Fruit fly (Drosophila melanogaster): ENCODE measurements around the gene CG7091.
A peak's percentile ranks its signal among the peaks of the same experiment; 100 is the strongest.

The CG7091 gene

DNA sequence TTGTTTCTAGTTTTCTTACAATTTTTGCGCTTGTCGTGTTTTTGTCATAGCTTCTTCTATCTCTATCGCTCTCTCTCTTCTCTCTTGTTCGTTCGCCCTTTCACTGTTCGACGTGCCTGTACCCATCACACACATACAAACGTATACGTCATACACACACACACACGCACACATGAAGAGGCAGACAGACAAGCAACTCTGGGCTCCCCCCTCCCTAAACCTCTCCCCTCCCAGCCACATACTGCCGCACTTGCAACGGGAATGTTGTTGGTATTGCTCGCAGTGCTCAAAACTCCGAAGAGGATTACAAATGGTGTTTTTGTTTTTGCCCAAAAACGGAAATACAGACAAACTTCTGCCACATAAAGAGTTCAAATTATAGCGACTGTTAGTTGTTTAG is 35.2 kb downstream of the CG7091 start (continued):
- no peak for TF ChIP-seq Myb (GFP tag; optimal IDR thresholded peaks at IDR 0.05)
- TF ChIP-seq CG9932 (GFP tag; IDR thresholded peaks at IDR 0.05) = no peak
- TF ChIP-seq dpn (GFP tag; optimal IDR thresholded peaks at IDR 0.05) = no peak
- TF ChIP-seq CG11093 (GFP tag; IDR thresholded peaks at IDR 0.05) = no peak
- TF ChIP-seq Doc3 (GFP tag; IDR thresholded peaks at IDR 0.05; ENCODE audit: partially characterized antibody) = no peak
- no peak for TF ChIP-seq CG34376 (GFP tag; optimal IDR thresholded peaks at IDR 0.05)
- TF ChIP-seq Nf-YA (GFP tag; IDR thresholded peaks at IDR 0.05) = no peak
- TF ChIP-seq toy (GFP tag; IDR thresholded peaks at IDR 0.05) = no peak
- peak; percentile 46 for TF ChIP-seq sens (GFP tag)
- no peak for TF ChIP-seq Side (GFP tag; optimal IDR thresholded peaks at IDR 0.05)
- TF ChIP-seq Tbp (GFP tag; optimal IDR thresholded peaks at IDR 0.05) = no peak
- no peak for TF ChIP-seq Lpt (GFP tag; optimal IDR thresholded peaks at IDR 0.05)
- TF ChIP-seq Dbx (GFP tag; IDR thresholded peaks at IDR 0.05) = 0 out of 3 replicates have a peak, but pooled peaks have one; percentile 39
- no peak for TF ChIP-seq CrebB (tag; optimal IDR thresholded peaks at IDR 0.05)
- no peak for TF ChIP-seq Xrp1 (GFP tag; IDR thresholded peaks at IDR 0.05)
- TF ChIP-seq Bteb2 (GFP tag; optimal IDR thresholded peaks at IDR 0.05) = no peak
- no peak for TF ChIP-seq CG16813 (GFP tag; IDR thresholded peaks at IDR 0.05; ENCODE audit: partially characterized antibody)
- TF ChIP-seq CG12659 (GFP tag; optimal IDR thresholded peaks at IDR 0.05) = no peak
- peak; percentile 48 for TF ChIP-seq Blimp-1 (GFP tag; optimal IDR thresholded peaks at IDR 0.05)
- TF ChIP-seq CG15479 (GFP tag; optimal IDR thresholded peaks at IDR 0.05) = no peak
- TF ChIP-seq bbx (GFP tag; IDR thresholded peaks at IDR 0.05; ENCODE audit: partially characterized antibody) = no peak
- no peak for TF ChIP-seq CG8944 (GFP tag; optimal IDR thresholded peaks at IDR 0.05)
- no peak for TF ChIP-seq btn (GFP tag; optimal IDR thresholded peaks at IDR 0.05)
- TF ChIP-seq ash1 (GFP tag; optimal IDR thresholded peaks at IDR 0.05) = peak; percentile 54
- no peak for TF ChIP-seq hkb (optimal IDR thresholded peaks at IDR 0.05)
- 0 out of 2 replicates have a peak, but pooled peaks have one; percentile 9 for TF ChIP-seq hkb (GFP tag; IDR thresholded peaks at IDR 0.05)
- TF ChIP-seq da (GFP tag; optimal IDR thresholded peaks at IDR 0.05) = no peak
- no peak for TF ChIP-seq CG10565 (GFP tag; optimal IDR thresholded peaks at IDR 0.05)
- TF ChIP-seq CG32767 (GFP tag; IDR thresholded peaks at IDR 0.05) = peak; percentile 58; the same call in 1 of the 2 replicates
- TF ChIP-seq CG14965 (GFP tag; optimal IDR thresholded peaks at IDR 0.05; ENCODE audit: borderline replicate concordance) = no peak
- no peak for TF ChIP-seq CG2678 (tag; optimal IDR thresholded peaks at IDR 0.05)
- TF ChIP-seq Jarid2 (GFP tag; optimal IDR thresholded peaks at IDR 0.05) = no peak
- no peak for TF ChIP-seq stc (GFP tag; IDR thresholded peaks at IDR 0.05)
- no peak for TF ChIP-seq schlank (tag; optimal IDR thresholded peaks at IDR 0.05)
- TF ChIP-seq CG13894 (tag; optimal IDR thresholded peaks at IDR 0.05) = no peak
- no peak for TF ChIP-seq mld (GFP tag; IDR thresholded peaks at IDR 0.05; ENCODE audit: partially characterized antibody)
- TF ChIP-seq CG1647 (GFP tag; optimal IDR thresholded peaks at IDR 0.05) = no peak
- TF ChIP-seq Usf (GFP tag; optimal IDR thresholded peaks at IDR 0.05) = no peak
- TF ChIP-seq CG7357 (GFP tag; IDR thresholded peaks at IDR 0.05) = no peak
- TF ChIP-seq CG11247 (GFP tag; IDR thresholded peaks at IDR 0.05) = no peak
- TF ChIP-seq CG5180 (GFP tag; optimal IDR thresholded peaks at IDR 0.05) = peak; percentile 18
- no peak for TF ChIP-seq CG7372 (GFP tag; IDR thresholded peaks at IDR 0.05)
- TF ChIP-seq Asciz (GFP tag; optimal IDR thresholded peaks at IDR 0.05) = no peak
- no peak for TF ChIP-seq br (optimal IDR thresholded peaks at IDR 0.05)
- no peak for TF ChIP-seq CG12942 (GFP tag; optimal IDR thresholded peaks at IDR 0.05)
- no peak for TF ChIP-seq prd (optimal IDR thresholded peaks at IDR 0.05)
- TF ChIP-seq prd (GFP tag; IDR thresholded peaks at IDR 0.05) = no peak
- TF ChIP-seq Hr51 (GFP tag; optimal IDR thresholded peaks at IDR 0.05) = no peak
- TF ChIP-seq ERR (GFP tag; optimal IDR thresholded peaks at IDR 0.05) = no peak
- no peak; the same call in 1 of the 2 replicates for TF ChIP-seq NFAT (GFP tag; IDR thresholded peaks at IDR 0.05)
- TF ChIP-seq CG15514 (GFP tag; optimal IDR thresholded peaks at IDR 0.05) = no peak
- peak; percentile 74 for TF ChIP-seq Med (GFP tag)
